Worm (Caenorhabditis elegans) whole organism, young adult: ENCODE results near the gene F46G10.1.

Experiments
- B0261.1 ChIP-seq: sonication (generic microtip); optimal IDR thresholded peaks from 2 replicates; lab custom pipeline; 2016; ENCODE audit warnings: mild to moderate bottlenecking, missing genetic modification characterization, moderate library complexity, missing compliant biosample characterization
- D2030.7 ChIP-seq: fragments of 200-800 bp; sonication (Bioruptor generic); IDR thresholded peaks from 2 replicates; pipeline ENCODE4 v1.3.6; 2022; ENCODE audit warnings: missing genetic modification reagents, missing genetic modification characterization, missing compliant biosample characterization
- F22D6.2 ChIP-seq: sonication (generic microtip); optimal IDR thresholded peaks from 2 replicates; lab custom pipeline; 2016; ENCODE audit warnings: mild to moderate bottlenecking, missing genetic modification characterization, missing compliant biosample characterization
- F49E8.2 ChIP-seq: sonication (generic microtip); optimal IDR thresholded peaks from 3 replicates; lab custom pipeline; 2017; ENCODE audit warnings: missing genetic modification characterization, mild to moderate bottlenecking, missing compliant biosample characterization, antibody characterized with exemption, moderate library complexity; ENCODE audit not compliant: insufficient read depth
- F57C9.4 ChIP-seq: sonication (generic microtip); optimal IDR thresholded peaks from 2 replicates; lab custom pipeline; 2017; ENCODE audit warnings: mild to moderate bottlenecking, missing genetic modification characterization, missing compliant biosample characterization
- K11D2.4 ChIP-seq: fragments of 200-800 bp; sonication (Bioruptor generic); IDR thresholded peaks from 2 replicates; pipeline ENCODE4 v1.3.6; 2022; ENCODE audit warnings: missing genetic modification reagents, missing genetic modification characterization, missing compliant biosample characterization
- T07F8.4 ChIP-seq: sonication (generic microtip); optimal IDR thresholded peaks from 2 replicates; lab custom pipeline; 2016; ENCODE audit warnings: mild to moderate bottlenecking, missing genetic modification characterization, moderate library complexity, missing compliant biosample characterization
- Y53F4B.3 ChIP-seq: fragments of 200-800 bp; sonication (Bioruptor generic); IDR thresholded peaks from 2 replicates; pipeline ENCODE4 v1.3.6; 2022; ENCODE audit warnings: missing genetic modification reagents, missing genetic modification characterization, missing compliant biosample characterization
- Y67H2A.10 ChIP-seq: fragments of 200-800 bp; sonication (Bioruptor generic); conservative IDR thresholded peaks from 2 replicates; pipeline ENCODE4 v1.3.6; 2022; ENCODE audit warnings: missing genetic modification reagents, missing genetic modification characterization, missing compliant biosample characterization
- ama-1 ChIP-seq, 3 experiments: fragments of 150-350 bp in 1 of 3; sonication (generic microtip) in 2 of 3; optimal IDR thresholded peaks; 2 replicates each; lab custom pipeline; 2014 to 2018; ENCODE audit warnings: missing biosample characterization in 2 of 3, missing genetic modification characterization in 2 of 3, missing genetic modification reagents in 2 of 3
- attf-5 ChIP-seq: fragments of 200-800 bp; sonication (Bioruptor generic); optimal IDR thresholded peaks from 2 replicates; lab custom pipeline; 2018; ENCODE audit warnings: mild to moderate bottlenecking, missing genetic modification characterization, missing compliant biosample characterization
- ceh-100 ChIP-seq: fragments of 200-800 bp; sonication (Bioruptor generic); IDR thresholded peaks from 2 replicates; pipeline ENCODE4 v1.3.6; 2022; ENCODE audit warnings: missing genetic modification reagents, missing genetic modification characterization, missing compliant biosample characterization
- ceh-40 ChIP-seq: fragments of 200-800 bp; sonication (Bioruptor generic); IDR thresholded peaks from 2 replicates; pipeline ENCODE4 v1.3.6; 2022; ENCODE audit warnings: missing genetic modification characterization, missing compliant biosample characterization
- ceh-91 ChIP-seq: fragments of 200-800 bp; sonication (Bioruptor generic); IDR thresholded peaks from 2 replicates; pipeline ENCODE4 v1.3.6; 2022; ENCODE audit warnings: missing genetic modification reagents, missing genetic modification characterization, missing compliant biosample characterization
- die-1 ChIP-seq: sonication (generic microtip); optimal IDR thresholded peaks from 2 replicates; lab custom pipeline; 2016; ENCODE audit warnings: missing genotype, mild to moderate bottlenecking, missing genetic modification characterization, missing compliant biosample characterization
- dpff-1 ChIP-seq: sonication (generic microtip); optimal IDR thresholded peaks from 2 replicates; lab custom pipeline; 2017; ENCODE audit warnings: mild to moderate bottlenecking, missing genetic modification characterization, missing compliant biosample characterization
- efl-1 ChIP-seq: fragments of 150-350 bp; optimal IDR thresholded peaks from 2 replicates; lab custom pipeline; 2014; ENCODE audit warnings: missing biosample characterization, missing genetic modification reagents, missing genetic modification characterization
- gei-17 ChIP-seq: fragments of 200-800 bp; sonication (Bioruptor generic); optimal IDR thresholded peaks from 2 replicates; lab custom pipeline; 2018; ENCODE audit warnings: mild to moderate bottlenecking, missing genetic modification characterization, missing compliant biosample characterization
- him-1 ChIP-seq: sonication (generic microtip); optimal IDR thresholded peaks from 2 replicates; lab custom pipeline; 2016; ENCODE audit warnings: missing genotype, missing genetic modification reagents, missing genetic modification characterization, missing compliant biosample characterization
- hmg-1.2 ChIP-seq: fragments of 200-800 bp; sonication (Bioruptor generic); IDR thresholded peaks from 2 replicates; pipeline ENCODE4 v1.3.6; 2022; ENCODE audit warnings: missing genetic modification reagents, missing genetic modification characterization, missing compliant biosample characterization
- lin-26 ChIP-seq: fragments of 200-800 bp; sonication (Bioruptor generic); IDR thresholded peaks from 2 replicates; pipeline ENCODE4 v1.3.6; 2022; ENCODE audit warnings: missing genetic modification reagents, missing genetic modification characterization, missing compliant biosample characterization
- lsl-1 ChIP-seq: fragments of 200-800 bp; sonication (Bioruptor generic); optimal IDR thresholded peaks from 2 replicates; lab custom pipeline; 2018; ENCODE audit warnings: mild to moderate bottlenecking, missing genetic modification characterization, moderate library complexity, missing compliant biosample characterization
- madf-3 ChIP-seq: fragments of 200-800 bp; sonication (Bioruptor generic); IDR thresholded peaks from 2 replicates; pipeline ENCODE4 v1.3.6; 2022; ENCODE audit warnings: missing genetic modification reagents, missing genetic modification characterization, missing compliant biosample characterization
- mes-4 ChIP-seq: sonication (generic microtip); optimal IDR thresholded peaks from 2 replicates; lab custom pipeline; 2016; ENCODE audit warnings: missing genotype, missing genetic modification characterization, missing compliant biosample characterization
- nhr-179 ChIP-seq: sonication (generic microtip); optimal IDR thresholded peaks from 2 replicates; lab custom pipeline; 2016; ENCODE audit warnings: mild to moderate bottlenecking, missing genetic modification characterization, missing compliant biosample characterization
- pbrm-1 ChIP-seq: fragments of 200-800 bp; sonication (Bioruptor generic); IDR thresholded peaks from 2 replicates; pipeline ENCODE4 v1.3.6; 2022; ENCODE audit warnings: missing genetic modification reagents, missing genetic modification characterization, missing compliant biosample characterization
- rec-8 ChIP-seq, 2 experiments: sonication (generic microtip); optimal IDR thresholded peaks; 2 replicates each; lab custom pipeline; 2016; ENCODE audit warnings: mild to moderate bottlenecking in 2 of 2, missing genetic modification characterization in 2 of 2, missing genetic modification reagents in 2 of 2, missing genotype in 2 of 2, missing biosample characterization in 1 of 2, missing compliant biosample characterization in 1 of 2, moderate library complexity in 1 of 2
- repo-1 ChIP-seq: sonication (generic microtip); optimal IDR thresholded peaks from 2 replicates; lab custom pipeline; 2017; ENCODE audit warnings: mild to moderate bottlenecking, missing genetic modification characterization, missing compliant biosample characterization
- rpc-1 ChIP-seq, 2 experiments: fragments of 150-350 bp in 1 of 2; sonication (generic microtip) in 1 of 2; optimal IDR thresholded peaks; 2 replicates each; lab custom pipeline; 2014 to 2018; ENCODE audit warnings: missing biosample characterization in 1 of 2, missing genetic modification characterization in 1 of 2, missing genetic modification reagents in 1 of 2, missing genotype in 1 of 2
- snpc-1.1 ChIP-seq: sonication (generic microtip); optimal IDR thresholded peaks from 2 replicates; lab custom pipeline; 2017; ENCODE audit warnings: missing genetic modification characterization, mild to moderate bottlenecking, missing compliant biosample characterization, antibody characterized with exemption, moderate library complexity, missing genotype, missing genetic modification reagents; ENCODE audit not compliant: insufficient read depth
- snpc-3.4 ChIP-seq: sonication (generic microtip); optimal IDR thresholded peaks from 2 replicates; lab custom pipeline; 2017; ENCODE audit warnings: missing genetic modification characterization, mild to moderate bottlenecking, missing compliant biosample characterization, antibody characterized with exemption, moderate library complexity, missing genotype, missing genetic modification reagents
- snpc-4 ChIP-seq, 5 experiments: fragments of 150-350 bp in 1 of 5; sonication (generic microtip) in 4 of 5; optimal IDR thresholded peaks; 2 replicates each; lab custom pipeline; 2014 to 2018; ENCODE audit warnings: missing genetic modification characterization in 5 of 5, missing biosample characterization in 3 of 5, antibody characterized with exemption in 2 of 5, mild to moderate bottlenecking in 2 of 5, missing compliant biosample characterization in 2 of 5, missing genotype in 2 of 5, moderate library complexity in 2 of 5, missing genetic modification reagents in 1 of 5
- somi-1 ChIP-seq: fragments of 200-800 bp; sonication (Bioruptor generic); optimal IDR thresholded peaks from 2 replicates; lab custom pipeline; 2018; ENCODE audit warnings: mild to moderate bottlenecking, missing genetic modification characterization, missing compliant biosample characterization
- tbp1 ChIP-seq: fragments of 200-800 bp; sonication (Bioruptor generic); optimal IDR thresholded peaks from 2 replicates; lab custom pipeline; 2018; ENCODE audit warnings: mild to moderate bottlenecking, missing genetic modification characterization, missing compliant biosample characterization
- unc-130 ChIP-seq: sonication (generic microtip); optimal IDR thresholded peaks from 2 replicates; lab custom pipeline; 2016; ENCODE audit warnings: missing genetic modification reagents, missing genetic modification characterization, missing compliant biosample characterization
- unc-62 ChIP-seq: fragments of 150-350 bp; optimal IDR thresholded peaks from 2 replicates; lab custom pipeline; 2014; ENCODE audit warnings: missing biosample characterization, missing genetic modification reagents, missing genetic modification characterization
- xnd-1 ChIP-seq: sonication (generic microtip); optimal IDR thresholded peaks from 2 replicates; lab custom pipeline; 2016; ENCODE audit warnings: missing genotype, missing genetic modification reagents, missing genetic modification characterization, missing compliant biosample characterization
- zfh-2 ChIP-seq: fragments of 200-800 bp; sonication (Bioruptor generic); conservative IDR thresholded peaks from 2 replicates; pipeline ENCODE4 v1.3.6; 2022; ENCODE audit warnings: missing genetic modification reagents, missing genetic modification characterization, missing compliant biosample characterization
- ztf-25 ChIP-seq: fragments of 200-800 bp; sonication (Bioruptor generic); IDR thresholded peaks from 2 replicates; pipeline ENCODE4 v1.3.6; 2022; ENCODE audit warnings: missing genetic modification reagents, missing genetic modification characterization, missing compliant biosample characterization

The F46G10.1 gene

DNA sequence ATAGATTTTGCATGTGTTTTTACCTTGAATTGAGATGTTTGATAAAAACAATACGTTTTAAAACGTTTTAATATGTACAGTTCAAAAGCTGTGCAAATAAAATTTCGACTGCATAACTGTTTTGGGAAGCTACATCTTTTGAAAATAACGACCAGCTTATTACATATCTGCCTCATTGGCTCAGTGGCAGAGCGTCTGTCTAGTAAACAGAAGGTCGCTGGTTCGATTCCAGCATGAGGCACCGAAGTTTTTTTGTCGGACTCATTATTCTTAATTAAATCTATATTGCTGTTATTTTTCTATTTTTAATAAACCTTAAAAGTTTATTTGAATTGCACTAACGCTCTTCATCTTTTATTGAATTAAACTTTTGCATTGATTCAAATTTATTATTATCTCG, 18.5 kb downstream of the F46G10.1 start:
- TF ChIP-seq nhr-179 (tag; lab: Kevin White, UChicago) = peak; percentile 8
- no peak for TF ChIP-seq lsl-1 (GFP tag; lab: Kevin White, UChicago)
- no peak for TF ChIP-seq zfh-2 (GFP tag; lab: Robert Waterston, UW)
- peak in 1 of 2 experiments; percentile 32 for TF ChIP-seq rec-8 (tag; optimal IDR thresholded peaks at IDR 0.05; lab: Kevin White, UChicago)
- no peak for TF ChIP-seq gei-17
- peak; percentile 75 for TF ChIP-seq die-1 (tag; lab: Kevin White, UChicago)
- TF ChIP-seq him-1 (tag; lab: Kevin White, UChicago) = peak; percentile 40
- 0 out of 2 replicates have a peak, but pooled peaks have one; percentile 7 for TF ChIP-seq hmg-1.2 (GFP tag; lab: Robert Waterston, UW)
- TF ChIP-seq unc-130 (GFP tag; lab: Kevin White, UChicago) = no peak
- peak; percentile 68 for TF ChIP-seq B0261.1
- peak; percentile 41; the same call in 1 of the 2 replicates for TF ChIP-seq D2030.7 (GFP tag; lab: Robert Waterston, UW)
- no peak for TF ChIP-seq Y67H2A.10
- TF ChIP-seq Y53F4B.3 (GFP tag; lab: Robert Waterston, UW) = no peak
- TF ChIP-seq pbrm-1 = peak; percentile 31; the same call in 1 of the 2 replicates
- peak; percentile 4 for TF ChIP-seq T07F8.4
- no peak for TF ChIP-seq somi-1
- no peak for TF ChIP-seq repo-1 (tag; lab: Kevin White, UChicago)
- no peak for TF ChIP-seq xnd-1 (tag; lab: Kevin White, UChicago)
- peak; percentile 35 for TF ChIP-seq snpc-3.4 (tag; lab: Kevin White, UChicago)
- no peak for TF ChIP-seq ceh-40 (GFP tag; lab: Robert Waterston, UW)
- no peak for TF ChIP-seq F57C9.4 (tag; lab: Kevin White, UChicago)
- TF ChIP-seq unc-62 = no peak
- TF ChIP-seq ama-1 (optimal IDR thresholded peaks at IDR 0.05; lab: Kevin White, UChicago) = no peak
- TF ChIP-seq ama-1 (GFP tag; optimal IDR thresholded peaks at IDR 0.05; lab: Kevin White, UChicago) = no peak
- no peak for TF ChIP-seq F22D6.2 (tag; lab: Kevin White, UChicago)
- TF ChIP-seq ceh-91 (GFP tag; lab: Robert Waterston, UW) = no peak
- TF ChIP-seq lin-26 (GFP tag; lab: Robert Waterston, UW) = peak; percentile 81
- TF ChIP-seq ceh-100 = no peak
- peak; percentile 83 for TF ChIP-seq tbp1 (GFP tag; lab: Kevin White, UChicago)
- TF ChIP-seq snpc-4 (GFP tag; optimal IDR thresholded peaks at IDR 0.05; lab: Kevin White, UChicago) = peak; percentile 43
- TF ChIP-seq snpc-4 (tag; optimal IDR thresholded peaks at IDR 0.05; lab: Kevin White, UChicago) = peak in 1 of 4 experiments; percentile 58
- peak; percentile 51 for TF ChIP-seq mes-4
- TF ChIP-seq dpff-1 (tag; lab: Kevin White, UChicago) = no peak
- peak; percentile 29 for TF ChIP-seq snpc-1.1 (tag; lab: Kevin White, UChicago)
- no peak for TF ChIP-seq attf-5 (GFP tag; lab: Kevin White, UChicago)
- TF ChIP-seq rpc-1 (optimal IDR thresholded peaks at IDR 0.05; lab: Kevin White, UChicago) = peak; percentile 79
- peak; percentile 94 for TF ChIP-seq rpc-1 (tag; optimal IDR thresholded peaks at IDR 0.05; lab: Kevin White, UChicago)
- TF ChIP-seq F49E8.2 (tag; lab: Kevin White, UChicago) = no peak
- no peak for TF ChIP-seq efl-1
- TF ChIP-seq ztf-25 (GFP tag; lab: Robert Waterston, UW) = no peak
- no peak for TF ChIP-seq madf-3
- no peak for TF ChIP-seq K11D2.4 (GFP tag; lab: Robert Waterston, UW)
- TF ChIP-seq, all 124 proteins: peak for 16
